Worm (Caenorhabditis elegans): ENCODE measurements around the gene glrx-22.

DNA sequence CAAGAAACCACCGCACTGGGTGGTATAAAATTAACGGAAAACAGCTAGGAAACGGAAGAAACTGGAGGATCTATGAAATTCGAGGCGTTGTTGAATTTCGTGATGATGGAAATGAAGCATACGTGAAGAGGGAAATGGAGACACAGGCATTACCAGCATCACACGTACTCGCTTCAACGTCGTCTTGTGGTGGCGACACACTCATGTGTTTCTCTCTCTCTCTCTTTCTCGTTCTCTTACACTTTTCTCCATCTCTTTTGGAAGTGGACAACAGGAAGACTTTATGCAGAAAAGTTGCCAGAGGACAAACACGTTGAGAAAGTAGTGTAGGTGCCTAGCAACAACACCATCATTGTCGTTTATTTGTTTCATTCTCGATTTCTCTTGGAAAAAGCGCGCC, 31.4 kb upstream of the glrx-22 start:
- peak; percentile 23 for TF ChIP-seq ces-1 (GFP tag; optimal IDR thresholded peaks at IDR 0.05)
- no peak for TF ChIP-seq elt-1 (tag; optimal IDR thresholded peaks at IDR 0.05; ENCODE audit: borderline replicate concordance, insufficient read depth)
- TF ChIP-seq lsy-2 (tag; optimal IDR thresholded peaks at IDR 0.05): no peak
- no peak for TF ChIP-seq ztf-11 (tag; optimal IDR thresholded peaks at IDR 0.05)
- TF ChIP-seq tbx-8 (GFP tag; optimal IDR thresholded peaks at IDR 0.05): no peak
- TF ChIP-seq unc-62 (GFP tag; optimal IDR thresholded peaks at IDR 0.05): no peak
- TF ChIP-seq pha-4 (tag; optimal IDR thresholded peaks at IDR 0.05): no peak
- TF ChIP-seq elt-3 (tag; optimal IDR thresholded peaks at IDR 0.05): no peak
- no peak for TF ChIP-seq mep-1 (tag; optimal IDR thresholded peaks at IDR 0.05)
- no peak for TF ChIP-seq cnd-1 (tag; optimal IDR thresholded peaks at IDR 0.05)

Data from whole organism, mixed stage, embryonic.